Fruit fly (Drosophila melanogaster) whole organism, adult: ENCODE data around the gene CG2794.

Source experiments
- CG11617 ChIP-seq: fragments of 200-800 bp; sonication (Bioruptor generic); optimal IDR thresholded peaks from 2 replicates; lab custom pipeline; 2017; ENCODE audit warnings: mild to moderate bottlenecking, missing biosample characterization, missing genetic modification reagents, missing genetic modification characterization
- CG12768 ChIP-seq: fragments of 200-800 bp; sonication (Bioruptor generic); optimal IDR thresholded peaks from 2 replicates; lab custom pipeline; 2017; ENCODE audit warnings: missing biosample characterization, missing genetic modification characterization, mild to moderate bottlenecking, moderate library complexity, missing genetic modification reagents
- CG14711 ChIP-seq: fragments of 200-800 bp; sonication (Bioruptor generic); optimal IDR thresholded peaks from 2 replicates; lab custom pipeline; 2018; ENCODE audit warnings: missing biosample characterization, mild to moderate bottlenecking, missing genetic modification characterization, moderate library complexity
- CG1620 ChIP-seq: fragments of 200-800 bp; sonication (Bioruptor generic); optimal IDR thresholded peaks from 2 replicates; lab custom pipeline; 2016; ENCODE audit warnings: missing biosample characterization, missing genetic modification characterization
- CG33017 ChIP-seq: fragments of 200-800 bp; sonication (Bioruptor generic); optimal IDR thresholded peaks from 2 replicates; lab custom pipeline; 2018; ENCODE audit warnings: missing biosample characterization, mild to moderate bottlenecking, missing genetic modification characterization, moderate library complexity
- CG5204 ChIP-seq: fragments of 200-800 bp; sonication (Bioruptor generic); optimal IDR thresholded peaks from 2 replicates; lab custom pipeline; 2016; ENCODE audit warnings: missing biosample characterization, missing genetic modification characterization
- CG7045 ChIP-seq: fragments of 200-800 bp; sonication (Bioruptor generic); optimal IDR thresholded peaks from 2 replicates; lab custom pipeline; 2017; ENCODE audit warnings: missing biosample characterization, mild to moderate bottlenecking, missing genetic modification characterization
- CG7101 ChIP-seq: fragments of 200-800 bp; sonication (Bioruptor generic); optimal IDR thresholded peaks from 2 replicates; lab custom pipeline; 2018; ENCODE audit warnings: missing biosample characterization, mild to moderate bottlenecking, missing genetic modification characterization, moderate library complexity
- Clk ChIP-seq: fragments of 200-800 bp; sonication (Bioruptor generic); optimal IDR thresholded peaks from 2 replicates; lab custom pipeline; 2017; ENCODE audit warnings: missing biosample characterization, missing genetic modification characterization
- Crg-1 ChIP-seq: fragments of 200-800 bp; sonication (Bioruptor generic); optimal IDR thresholded peaks from 2 replicates; lab custom pipeline; 2016; ENCODE audit warnings: missing biosample characterization, missing genetic modification characterization
- Hr96 ChIP-seq: fragments of 200-800 bp; sonication (Bioruptor generic); optimal IDR thresholded peaks from 2 replicates; lab custom pipeline; 2016; ENCODE audit warnings: missing biosample characterization, missing genetic modification characterization
- Mnt ChIP-seq: fragments of 200-800 bp; sonication (Bioruptor generic); optimal IDR thresholded peaks from 2 replicates; lab custom pipeline; 2016; ENCODE audit warnings: missing biosample characterization, mild to moderate bottlenecking, missing genetic modification characterization
- bab1 ChIP-seq: fragments of 200-800 bp; sonication (Bioruptor generic); optimal IDR thresholded peaks from 3 replicates; lab custom pipeline; 2019; ENCODE audit warnings: missing biosample characterization, mild to moderate bottlenecking, missing genetic modification characterization, moderate library complexity
- cic ChIP-seq: fragments of 200-800 bp; sonication (Bioruptor generic); optimal IDR thresholded peaks from 2 replicates; lab custom pipeline; 2017; ENCODE audit warnings: missing biosample characterization, mild to moderate bottlenecking, missing genetic modification characterization, moderate library complexity
- cnc ChIP-seq, 2 experiments: fragments of >200 bp; optimal IDR thresholded peaks; 2 replicates each; lab custom pipeline; 2017
- kay ChIP-seq: fragments of 200-800 bp; sonication (Bioruptor generic); peaks from one replicate; lab custom pipeline; 2016; ENCODE audit warnings: missing biosample characterization, missing genetic modification characterization, borderline replicate concordance
- ovo ChIP-seq: fragments of 200-800 bp; sonication (Bioruptor generic); optimal IDR thresholded peaks from 2 replicates; lab custom pipeline; 2016; ENCODE audit warnings: missing biosample characterization, missing genetic modification characterization
- pad ChIP-seq: fragments of 200-800 bp; sonication (Bioruptor generic); optimal IDR thresholded peaks from 3 replicates; lab custom pipeline; 2017; ENCODE audit warnings: missing biosample characterization, missing genetic modification characterization, mild to moderate bottlenecking, moderate library complexity, missing genetic modification reagents
- tj ChIP-seq: fragments of 200-800 bp; sonication (Bioruptor generic); optimal IDR thresholded peaks from 3 replicates; lab custom pipeline; 2017; ENCODE audit warnings: missing biosample characterization, mild to moderate bottlenecking, missing genetic modification characterization, moderate library complexity
- toe ChIP-seq: fragments of 200-800 bp; sonication (Bioruptor generic); optimal IDR thresholded peaks from 2 replicates; lab custom pipeline; 2016; ENCODE audit warnings: missing biosample characterization, missing genetic modification characterization

The CG2794 gene

DNA sequence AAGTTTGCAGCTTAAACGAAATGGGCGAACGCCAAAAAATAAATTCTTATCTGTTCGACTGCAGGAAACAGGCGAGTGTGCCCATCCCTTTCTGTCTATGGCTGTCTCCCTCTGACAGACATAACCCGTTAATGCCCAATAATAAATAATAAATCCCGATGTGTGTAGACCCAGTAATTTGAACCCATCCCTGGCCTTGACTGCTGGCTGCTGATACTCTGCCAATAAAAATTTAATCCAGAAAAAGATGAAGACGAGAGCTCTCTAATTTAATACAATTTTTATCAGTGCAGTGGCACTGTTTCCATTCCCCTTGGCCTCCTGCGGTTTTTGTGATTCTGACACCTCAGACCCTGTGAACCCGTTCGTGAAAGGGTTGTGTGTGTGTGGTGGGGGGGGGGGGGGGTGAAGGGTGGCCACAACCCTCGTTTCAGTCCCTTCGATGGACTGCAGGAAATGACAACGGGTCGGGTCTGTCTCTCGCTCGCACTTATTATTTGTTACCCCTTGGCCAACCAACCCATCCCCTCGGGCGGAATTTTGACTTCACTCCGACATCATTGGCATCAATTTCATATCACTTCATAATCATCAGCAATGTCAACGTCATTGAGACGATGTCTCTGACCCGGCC lies 38.3 kb upstream of the CG2794 start:
- TF ChIP-seq Mnt (GFP tag; lab: Kevin White, UChicago) (no peak), CG1620 (GFP tag; lab: Kevin White, UChicago) (no peak), CG12768 (GFP tag; lab: Kevin White, UChicago) (no peak), ovo (GFP tag; lab: Kevin White, UChicago) (no peak), CG33017 (tag; lab: Kevin White, UChicago) (no peak), CG11617 (no peak), CG14711 (tag; lab: Kevin White, UChicago) (no peak), cnc (optimal IDR thresholded peaks at IDR 0.05; lab: Kevin White, UChicago) (no peak), CG5204 (no peak), cic (GFP tag; lab: Kevin White, UChicago) (no peak), Clk (no peak), bab1 (GFP tag; lab: Kevin White, UChicago) (no peak)

DNA sequence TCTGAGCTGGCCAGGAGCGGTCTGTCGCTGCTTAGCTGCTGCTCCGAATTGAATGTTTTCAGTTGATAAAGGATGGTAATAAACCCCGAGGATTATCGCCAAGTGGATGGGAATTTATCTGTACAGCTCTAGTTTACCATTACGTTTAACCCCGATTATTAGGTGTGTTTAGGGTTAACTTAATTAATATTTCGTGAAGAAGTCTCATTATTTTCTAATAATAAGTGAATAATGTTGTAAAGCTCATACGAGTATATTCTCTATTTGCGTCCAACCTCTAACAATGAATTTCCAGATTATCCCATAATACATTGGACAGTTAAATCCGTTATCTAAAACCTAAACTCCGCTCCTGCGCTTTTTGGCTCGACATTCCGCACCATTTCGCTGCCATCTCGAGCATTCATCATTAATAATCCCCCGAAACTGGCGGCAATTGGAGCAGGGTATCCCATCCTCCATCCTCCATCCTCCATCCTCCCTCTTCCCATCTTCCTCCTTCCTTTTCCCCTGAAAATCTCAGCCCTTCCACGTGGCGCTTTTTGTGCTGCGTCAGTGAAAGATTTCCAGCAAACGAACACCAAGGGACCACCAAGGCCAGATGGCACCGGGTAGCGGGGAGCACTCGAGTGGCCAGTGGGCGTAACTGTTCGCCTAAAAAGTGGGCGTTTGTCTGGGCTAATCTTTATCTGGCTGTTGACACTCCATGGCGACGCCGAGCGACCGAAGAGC lies 37.6 kb upstream of the CG2794 start:
- TF ChIP-seq Hr96 (GFP tag; lab: Kevin White, UChicago) (peak; percentile 15), CG5204 (no peak), ovo (GFP tag; lab: Kevin White, UChicago) (no peak), CG7101 (tag; lab: Kevin White, UChicago) (no peak), tj (GFP tag; lab: Kevin White, UChicago) (peak; percentile 79), CG33017 (tag; lab: Kevin White, UChicago) (no peak), CG12768 (GFP tag; lab: Kevin White, UChicago) (no peak), cnc (optimal IDR thresholded peaks at IDR 0.05; lab: Kevin White, UChicago) (no peak), toe (GFP tag; lab: Kevin White, UChicago) (no peak), pad (no peak), CG14711 (tag; lab: Kevin White, UChicago) (no peak), kay (GFP tag; lab: Kevin White, UChicago) (no peak), Clk (no peak), CG1620 (GFP tag; lab: Kevin White, UChicago) (no peak)

DNA sequence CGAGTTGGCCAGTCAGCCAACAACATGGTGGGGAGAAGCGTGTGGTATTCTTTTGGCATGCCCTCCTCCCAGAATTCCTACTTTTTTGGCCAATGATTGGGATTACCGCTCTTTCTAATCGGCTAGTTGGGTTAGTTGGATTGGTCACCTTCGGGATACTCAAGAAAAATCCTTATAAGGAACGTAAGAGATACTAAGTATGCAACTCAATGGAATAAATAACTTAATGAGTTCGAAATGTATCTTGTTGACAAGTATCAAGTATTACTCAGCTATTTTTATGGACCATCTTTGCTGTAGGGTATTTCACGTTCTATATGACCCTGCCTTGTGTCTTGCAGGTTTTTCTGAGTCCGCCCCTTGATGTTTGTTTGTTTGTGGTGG lies 37.0 kb upstream of the CG2794 start:
- TF ChIP-seq Hr96 (GFP tag; lab: Kevin White, UChicago), result no peak
- TF ChIP-seq CG14711 (tag; lab: Kevin White, UChicago), result no peak
- no peak for TF ChIP-seq CG11617
- TF ChIP-seq CG33017 (tag; lab: Kevin White, UChicago), result no peak
- no peak for TF ChIP-seq CG7045
- no peak for TF ChIP-seq CG12768 (GFP tag; lab: Kevin White, UChicago)
- TF ChIP-seq toe (GFP tag; lab: Kevin White, UChicago), result no peak
- TF ChIP-seq Clk, result no peak
- no peak for TF ChIP-seq ovo (GFP tag; lab: Kevin White, UChicago)
- no peak for TF ChIP-seq bab1 (GFP tag; lab: Kevin White, UChicago)
- no peak for TF ChIP-seq CG7101 (tag; lab: Kevin White, UChicago)
- no peak for TF ChIP-seq pad
- no peak for TF ChIP-seq CG1620 (GFP tag; lab: Kevin White, UChicago)
- TF ChIP-seq CG5204, result no peak
- no peak for TF ChIP-seq kay (GFP tag; lab: Kevin White, UChicago)

DNA sequence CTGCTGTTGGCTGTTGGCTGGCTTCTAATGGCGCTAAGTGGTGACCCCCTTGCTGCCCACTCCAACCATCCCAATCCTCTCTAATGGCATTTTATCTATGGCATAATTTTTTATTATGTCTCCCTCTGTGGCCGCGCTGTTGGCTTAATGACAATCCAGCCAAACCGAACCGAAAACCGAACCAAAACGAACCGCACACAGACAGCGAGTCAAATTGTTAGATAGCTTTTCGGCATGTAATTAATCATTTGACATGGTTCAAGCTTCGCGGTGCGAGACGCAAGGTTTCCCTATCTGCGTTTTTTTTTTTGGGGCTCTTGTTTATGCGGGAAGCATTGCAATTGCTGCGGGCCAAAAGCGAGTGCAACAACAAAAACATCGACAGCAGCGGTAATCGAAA lies 36.3 kb upstream of the CG2794 start:
- TF ChIP-seq tj (GFP tag; lab: Kevin White, UChicago), result no peak
- TF ChIP-seq CG12768 (GFP tag; lab: Kevin White, UChicago), result no peak
- TF ChIP-seq kay (GFP tag; lab: Kevin White, UChicago), result no peak
- TF ChIP-seq pad, result no peak
- TF ChIP-seq cnc (optimal IDR thresholded peaks at IDR 0.05; lab: Kevin White, UChicago), result no peak

DNA sequence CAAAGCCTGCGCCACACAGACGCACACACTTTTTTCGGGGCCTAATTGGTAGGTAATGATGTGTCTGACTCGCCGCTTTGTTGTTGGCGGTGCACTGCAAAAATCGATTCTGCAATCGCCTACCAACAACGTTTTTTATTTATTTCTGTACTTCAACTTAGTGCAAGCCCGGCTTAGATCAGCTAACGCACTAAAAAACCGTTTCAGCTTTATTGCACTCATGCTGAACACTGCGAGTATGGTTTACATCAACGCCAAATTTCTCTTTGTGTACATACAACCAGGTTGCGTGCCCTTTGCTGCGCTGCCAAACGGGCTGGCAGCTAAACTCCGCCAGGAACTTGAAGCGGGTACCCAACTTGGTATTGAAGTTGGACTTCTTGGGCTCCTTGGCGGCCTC lies 33.7 kb upstream of the CG2794 start:
- TF ChIP-seq Crg-1, result no peak
- no peak for TF ChIP-seq CG1620 (GFP tag; lab: Kevin White, UChicago)
- no peak for TF ChIP-seq kay (GFP tag; lab: Kevin White, UChicago)
- TF ChIP-seq CG7045, result no peak
- no peak for TF ChIP-seq cnc (optimal IDR thresholded peaks at IDR 0.05; lab: Kevin White, UChicago)
- no peak for TF ChIP-seq Clk
- no peak for TF ChIP-seq toe (GFP tag; lab: Kevin White, UChicago)
- TF ChIP-seq CG14711 (tag; lab: Kevin White, UChicago), result no peak
- no peak for TF ChIP-seq CG5204

DNA sequence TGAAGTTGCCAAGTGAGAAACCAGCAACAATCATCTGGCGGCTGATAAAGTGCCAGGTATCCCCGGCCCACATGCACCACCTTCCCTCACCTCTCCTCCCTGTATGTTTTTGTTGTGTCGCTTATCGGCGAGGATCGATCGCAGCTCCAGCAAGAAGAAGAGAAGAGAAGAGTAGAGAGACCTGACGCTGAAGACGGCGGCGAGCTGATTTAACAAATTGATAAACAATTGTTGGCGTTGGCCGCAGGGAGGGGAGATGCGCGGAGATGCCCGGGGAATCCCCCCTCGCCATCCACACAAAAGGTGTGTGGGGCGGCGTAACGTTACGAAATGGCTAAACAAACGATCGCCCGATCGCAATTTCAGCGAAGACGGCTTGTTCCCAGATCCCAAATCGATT lies 30.2 kb upstream of the CG2794 start:
- TF ChIP-seq cnc (optimal IDR thresholded peaks at IDR 0.05; lab: Kevin White, UChicago) (no peak), CG11617 (no peak), CG7101 (tag; lab: Kevin White, UChicago) (no peak), toe (GFP tag; lab: Kevin White, UChicago) (no peak), ovo (GFP tag; lab: Kevin White, UChicago) (no peak), cic (GFP tag; lab: Kevin White, UChicago) (no peak), Mnt (GFP tag; lab: Kevin White, UChicago) (no peak), Hr96 (GFP tag; lab: Kevin White, UChicago) (no peak), CG14711 (tag; lab: Kevin White, UChicago) (no peak), CG12768 (GFP tag; lab: Kevin White, UChicago) (no peak), Crg-1 (no peak), pad (no peak), CG33017 (tag; lab: Kevin White, UChicago) (no peak), CG7045 (no peak), CG1620 (GFP tag; lab: Kevin White, UChicago) (no peak), CG5204 (no peak), tj (GFP tag; lab: Kevin White, UChicago) (no peak)
